Fruit fly (Drosophila melanogaster) whole organism, prepupa: Measurements from ENCODE around the gene mRpS34.

Source experiments
- CG10631 ChIP-seq: fragments of 200-800 bp; sonication (Bioruptor generic); optimal IDR thresholded peaks from 2 replicates; lab custom pipeline; 2016; ENCODE audit warnings: missing biosample characterization, missing genetic modification characterization
- CG10669 ChIP-seq: fragments of 200-800 bp; sonication (Bioruptor generic); optimal IDR thresholded peaks from 3 replicates; lab custom pipeline; 2018; ENCODE audit warnings: missing biosample characterization, mild to moderate bottlenecking, missing genetic modification characterization, moderate library complexity
- CG11294 ChIP-seq: fragments of 200-800 bp; sonication (Bioruptor generic); IDR thresholded peaks from 2 replicates; pipeline ENCODE4 v1.3.6; 2022; ENCODE audit warnings: missing biosample characterization, missing genetic modification characterization
- CG11762 ChIP-seq: fragments of 200-800 bp; sonication (Bioruptor generic); optimal IDR thresholded peaks from 3 replicates; lab custom pipeline; 2016; ENCODE audit warnings: missing biosample characterization, missing genetic modification characterization; ENCODE audit not compliant: insufficient read depth
- CG15336 ChIP-seq: fragments of 200-800 bp; sonication (Bioruptor generic); IDR thresholded peaks from 2 replicates; pipeline ENCODE4 v1.3.6; 2022; ENCODE audit warnings: missing biosample characterization, missing genetic modification characterization
- CG1621 ChIP-seq: fragments of 200-800 bp; sonication (Bioruptor generic); optimal IDR thresholded peaks from 3 replicates; lab custom pipeline; 2018; ENCODE audit warnings: missing biosample characterization, mild to moderate bottlenecking, missing genetic modification characterization
- CG16779 ChIP-seq: fragments of 200-800 bp; sonication (Bioruptor generic); optimal IDR thresholded peaks from 3 replicates; lab custom pipeline; 2017; ENCODE audit warnings: missing biosample characterization, mild to moderate bottlenecking, missing genetic modification characterization
- CG31627 ChIP-seq: fragments of 200-800 bp; sonication (Bioruptor generic); optimal IDR thresholded peaks from 3 replicates; lab custom pipeline; 2016; ENCODE audit warnings: missing biosample characterization, missing genetic modification characterization
- CG32006 ChIP-seq: fragments of 200-800 bp; sonication (Bioruptor generic); optimal IDR thresholded peaks from 3 replicates; lab custom pipeline; 2017; ENCODE audit warnings: missing biosample characterization, mild to moderate bottlenecking, missing genetic modification characterization
- CG34406 ChIP-seq: fragments of 200-800 bp; sonication (Bioruptor generic); optimal IDR thresholded peaks from 3 replicates; lab custom pipeline; 2016; ENCODE audit warnings: missing biosample characterization, missing genetic modification characterization
- CG3919 ChIP-seq: fragments of 200-800 bp; sonication (Bioruptor generic); optimal IDR thresholded peaks from 3 replicates; lab custom pipeline; 2016; ENCODE audit warnings: missing biosample characterization, missing genetic modification characterization
- CG4318 ChIP-seq: fragments of 200-800 bp; sonication (Bioruptor generic); optimal IDR thresholded peaks from 3 replicates; lab custom pipeline; 2017; ENCODE audit warnings: missing biosample characterization, mild to moderate bottlenecking, missing genetic modification characterization
- CG6163 ChIP-seq: fragments of 200-800 bp; sonication (Bioruptor generic); IDR thresholded peaks from 3 replicates; pipeline ENCODE4 v1.3.6; 2022; ENCODE audit warnings: missing biosample characterization, missing genetic modification characterization
- CG6276 ChIP-seq: fragments of 200-800 bp; sonication (Bioruptor generic); optimal IDR thresholded peaks from 2 replicates; lab custom pipeline; 2017; ENCODE audit warnings: missing biosample characterization, mild to moderate bottlenecking, missing genetic modification characterization
- CG6792 ChIP-seq: fragments of 200-800 bp; sonication (Bioruptor generic); optimal IDR thresholded peaks from 3 replicates; lab custom pipeline; 2016; ENCODE audit warnings: missing biosample characterization, missing genetic modification characterization
- CG6854 ChIP-seq: fragments of 200-800 bp; sonication (Bioruptor generic); optimal IDR thresholded peaks from 2 replicates; lab custom pipeline; 2017; ENCODE audit warnings: missing biosample characterization, mild to moderate bottlenecking, missing genetic modification characterization
- CG7368 ChIP-seq: fragments of 200-800 bp; sonication (Bioruptor generic); optimal IDR thresholded peaks from 3 replicates; lab custom pipeline; 2016; ENCODE audit warnings: missing biosample characterization, missing genetic modification characterization
- CG8119 ChIP-seq: fragments of 200-800 bp; sonication (Bioruptor generic); IDR thresholded peaks from 3 replicates; pipeline ENCODE4 v1.3.6; 2022; ENCODE audit warnings: missing biosample characterization, missing genetic modification characterization
- CG8319 ChIP-seq: fragments of 200-800 bp; sonication (Bioruptor generic); optimal IDR thresholded peaks from 3 replicates; lab custom pipeline; 2016; ENCODE audit warnings: missing biosample characterization, missing genetic modification characterization
- CG9139 ChIP-seq: fragments of 200-800 bp; sonication (Bioruptor generic); optimal IDR thresholded peaks from 3 replicates; lab custom pipeline; 2017; ENCODE audit warnings: missing biosample characterization, mild to moderate bottlenecking, missing genetic modification characterization
- Eip75B ChIP-seq: fragments of 200-800 bp; sonication (Bioruptor generic); optimal IDR thresholded peaks from 3 replicates; lab custom pipeline; 2016; ENCODE audit warnings: missing biosample characterization, missing genetic modification characterization
- Eip78C ChIP-seq: fragments of 200-800 bp; sonication (Bioruptor generic); peaks from one replicate; lab custom pipeline; 2016; ENCODE audit warnings: missing biosample characterization, missing genetic modification characterization
- Eip93F ChIP-seq: fragments of 200-800 bp; sonication (Bioruptor generic); optimal IDR thresholded peaks from 2 replicates; lab custom pipeline; 2016; ENCODE audit warnings: missing biosample characterization, mild to moderate bottlenecking, missing genetic modification characterization
- Ets21C ChIP-seq: fragments of 200-800 bp; sonication (Bioruptor generic); optimal IDR thresholded peaks from 3 replicates; lab custom pipeline; 2016; ENCODE audit warnings: missing biosample characterization, missing genetic modification characterization
- Ets96B ChIP-seq: fragments of 200-800 bp; optimal IDR thresholded peaks from 2 replicates; lab custom pipeline; 2019; ENCODE audit warnings: missing biosample characterization, mild to moderate bottlenecking, missing genetic modification characterization, moderate library complexity
- Gug ChIP-seq: fragments of 200-800 bp; sonication (Bioruptor generic); IDR thresholded peaks from 2 replicates; pipeline ENCODE4 v1.3.6; 2022; ENCODE audit warnings: missing biosample characterization, missing genetic modification characterization
- Hr38 ChIP-seq: sonication (Bioruptor generic); optimal IDR thresholded peaks from 2 replicates; lab custom pipeline; 2016; ENCODE audit warnings: missing biosample characterization, missing genetic modification characterization
- Hr39 ChIP-seq: fragments of 200-800 bp; sonication (Bioruptor generic); optimal IDR thresholded peaks from 2 replicates; lab custom pipeline; 2016; ENCODE audit warnings: missing biosample characterization, missing genetic modification characterization
- Hr4 ChIP-seq: fragments of 200-800 bp; sonication (Bioruptor generic); optimal IDR thresholded peaks from 3 replicates; lab custom pipeline; 2016; ENCODE audit warnings: missing biosample characterization, missing genetic modification characterization
- Met ChIP-seq: fragments of 200-800 bp; sonication (Bioruptor generic); optimal IDR thresholded peaks from 3 replicates; lab custom pipeline; 2016; ENCODE audit warnings: missing biosample characterization, missing genetic modification characterization
- Smox ChIP-seq: fragments of 200-800 bp; sonication (Bioruptor generic); optimal IDR thresholded peaks from 3 replicates; lab custom pipeline; 2016; ENCODE audit warnings: missing biosample characterization, missing genetic modification characterization
- Sox102F ChIP-seq: fragments of 200-800 bp; sonication (Bioruptor generic); optimal IDR thresholded peaks from 2 replicates; lab custom pipeline; 2016; ENCODE audit warnings: missing biosample characterization, mild to moderate bottlenecking, missing genetic modification characterization
- Sox14 ChIP-seq: fragments of 200-800 bp; sonication (Bioruptor generic); optimal IDR thresholded peaks from 3 replicates; lab custom pipeline; 2016; ENCODE audit warnings: missing biosample characterization, missing genetic modification characterization
- Sox15 ChIP-seq: fragments of 200-800 bp; sonication (Bioruptor generic); optimal IDR thresholded peaks from 3 replicates; lab custom pipeline; 2016; ENCODE audit warnings: missing biosample characterization, missing genetic modification characterization
- achi ChIP-seq: fragments of 200-800 bp; sonication (Bioruptor generic); optimal IDR thresholded peaks from 3 replicates; lab custom pipeline; 2016; ENCODE audit warnings: missing biosample characterization, missing genetic modification characterization
- acj6 ChIP-seq: fragments of 200-800 bp; sonication (Bioruptor generic); optimal IDR thresholded peaks from 3 replicates; lab custom pipeline; 2016; ENCODE audit warnings: missing biosample characterization, missing genetic modification characterization
- cyc ChIP-seq: fragments of 200-800 bp; sonication (Bioruptor generic); optimal IDR thresholded peaks from 3 replicates; lab custom pipeline; 2016; ENCODE audit warnings: missing biosample characterization, missing genetic modification characterization
- dac ChIP-seq: fragments of 200-800 bp; sonication (Bioruptor generic); optimal IDR thresholded peaks from 2 replicates; lab custom pipeline; 2017; ENCODE audit warnings: missing biosample characterization, mild to moderate bottlenecking, missing genetic modification characterization
- dsx ChIP-seq: fragments of 200-800 bp; optimal IDR thresholded peaks from 3 replicates; lab custom pipeline; 2019; ENCODE audit warnings: missing biosample characterization, mild to moderate bottlenecking, missing genetic modification characterization, moderate library complexity; ENCODE audit not compliant: poor library complexity, severe bottlenecking
- eg ChIP-seq: fragments of 200-800 bp; sonication (Bioruptor generic); IDR thresholded peaks from 3 replicates; pipeline ENCODE4 v1.3.6; 2022; ENCODE audit warnings: missing biosample characterization, missing genetic modification characterization
- fd59A ChIP-seq: fragments of 200-800 bp; sonication (Bioruptor generic); optimal IDR thresholded peaks from 2 replicates; lab custom pipeline; 2017; ENCODE audit warnings: missing biosample characterization, mild to moderate bottlenecking, missing genetic modification characterization, missing genetic modification reagents
- fd85E ChIP-seq: fragments of 200-800 bp; sonication (Bioruptor generic); optimal IDR thresholded peaks from 3 replicates; lab custom pipeline; 2016; ENCODE audit warnings: missing biosample characterization, missing genetic modification characterization
- fkh ChIP-seq: fragments of 200-800 bp; sonication (Bioruptor generic); optimal IDR thresholded peaks from 3 replicates; lab custom pipeline; 2017; ENCODE audit warnings: missing biosample characterization, mild to moderate bottlenecking, missing genetic modification characterization, moderate library complexity
- lz ChIP-seq: fragments of 200-800 bp; sonication (Bioruptor generic); optimal IDR thresholded peaks from 3 replicates; lab custom pipeline; 2016; ENCODE audit warnings: missing biosample characterization, missing genetic modification characterization
- net ChIP-seq: fragments of 200-800 bp; sonication (Bioruptor generic); optimal IDR thresholded peaks from 3 replicates; lab custom pipeline; 2016; ENCODE audit warnings: missing biosample characterization, missing genetic modification characterization
- pdm3 ChIP-seq: fragments of 200-800 bp; sonication (Bioruptor generic); optimal IDR thresholded peaks from 3 replicates; lab custom pipeline; 2016; ENCODE audit warnings: missing biosample characterization, missing genetic modification characterization
- spab ChIP-seq: fragments of 200-800 bp; sonication (Bioruptor generic); optimal IDR thresholded peaks from 2 replicates; lab custom pipeline; 2017; ENCODE audit warnings: missing biosample characterization, mild to moderate bottlenecking, missing genetic modification characterization, missing genetic modification reagents
- ss ChIP-seq, 2 experiments: fragments of 200-800 bp; sonication (Bioruptor generic); optimal IDR thresholded peaks; 2 replicates in 1 of 2; 3 replicates in 1 of 2; lab custom pipeline; 2017 to 2018; ENCODE audit warnings: mild to moderate bottlenecking in 2 of 2, missing biosample characterization in 2 of 2, missing genetic modification characterization in 2 of 2, moderate library complexity in 1 of 2
- svp ChIP-seq: fragments of 200-800 bp; sonication (Bioruptor generic); peaks from one replicate; lab custom pipeline; 2016; ENCODE audit warnings: missing biosample characterization, missing genetic modification characterization
- vri ChIP-seq: fragments of 200-800 bp; sonication (Bioruptor generic); optimal IDR thresholded peaks from 3 replicates; lab custom pipeline; 2016; ENCODE audit warnings: missing biosample characterization, mild to moderate bottlenecking, missing genetic modification characterization

The mRpS34 gene

dm6 chr3L:16362119-16362653, 14.3 kb downstream of the mRpS34 start, which contains the start of gene Cpr72Ea (continued):
- TF ChIP-seq dsx (peak; percentile 46), Hr39 (no peak), Ets96B (tag; lab: Kevin White, UChicago) (peak; percentile 37), CG1621 (no peak), CG8119 (GFP tag; lab: Robert Waterston, UW) (no peak), fd59A (GFP tag; lab: Kevin White, UChicago) (peak; percentile 14), Hr38 (GFP tag; lab: Kevin White, UChicago) (no peak), CG32006 (GFP tag; lab: Kevin White, UChicago) (no peak), achi (GFP tag; lab: Kevin White, UChicago) (no peak)

dm6 chr3L:16364182-16364581, 16.3 kb downstream of the mRpS34 start:
- TF ChIP-seq cyc (GFP tag; lab: Kevin White, UChicago) (peak; percentile 83), Eip75B (GFP tag; lab: Kevin White, UChicago) (peak; percentile 93), Hr4 (GFP tag; lab: Kevin White, UChicago) (peak; percentile 44), acj6 (GFP tag; lab: Kevin White, UChicago) (peak; percentile 88), fd59A (GFP tag; lab: Kevin White, UChicago) (peak; percentile 87), Eip78C (GFP tag; lab: Kevin White, UChicago) (peak; percentile 98), CG1621 (peak; percentile 84), CG6163 (GFP tag; lab: Robert Waterston, UW) (no peak; the same call in 1 of the 3 replicates), eg (GFP tag; lab: Robert Waterston, UW) (no peak), fd85E (GFP tag; lab: Kevin White, UChicago) (peak; percentile 63), CG31627 (peak; percentile 78), CG11294 (GFP tag; lab: Robert Waterston, UW) (peak; percentile 45; the same call in 1 of the 2 replicates), Met (GFP tag; lab: Kevin White, UChicago) (peak; percentile 85), Sox102F (peak; percentile 85), CG16779 (tag; lab: Kevin White, UChicago) (peak; percentile 82), CG15336 (GFP tag; lab: Robert Waterston, UW) (peak; percentile 69), CG6854 (GFP tag; lab: Kevin White, UChicago) (peak; percentile 64), CG9139 (peak; percentile 81), Sox15 (GFP tag; lab: Kevin White, UChicago) (peak; percentile 65), CG3919 (GFP tag; lab: Kevin White, UChicago) (peak; percentile 92), CG34406 (GFP tag; lab: Kevin White, UChicago) (peak; percentile 89), CG11762 (GFP tag; lab: Kevin White, UChicago) (peak; percentile 84), vri (GFP tag; lab: Kevin White, UChicago) (peak; percentile 67), spab (GFP tag; lab: Kevin White, UChicago) (peak; percentile 88), lz (GFP tag; lab: Kevin White, UChicago) (peak; percentile 83), CG6792 (peak; percentile 86), dsx (peak; percentile 90), svp (GFP tag; lab: Kevin White, UChicago) (peak; percentile 94), CG6276 (GFP tag; lab: Kevin White, UChicago) (peak; percentile 31), net (GFP tag; lab: Kevin White, UChicago) (peak; percentile 88), CG10669 (GFP tag; lab: Kevin White, UChicago) (peak; percentile 85), Eip93F (GFP tag; lab: Kevin White, UChicago) (peak; percentile 17), CG4318 (GFP tag; lab: Kevin White, UChicago) (peak; percentile 39), CG7368 (GFP tag; lab: Kevin White, UChicago) (peak; percentile 77), Gug (GFP tag; lab: Robert Waterston, UW) (no peak), pdm3 (peak; percentile 85), ss (GFP tag; optimal IDR thresholded peaks at IDR 0.05; lab: Kevin White, UChicago) (peak; percentile 91 to 94), Smox (GFP tag; lab: Kevin White, UChicago) (peak; percentile 85), dac (GFP tag; lab: Kevin White, UChicago) (no peak), achi (GFP tag; lab: Kevin White, UChicago) (peak; percentile 86), Sox14 (peak; percentile 87), CG8319 (GFP tag; lab: Kevin White, UChicago) (peak; percentile 83), Ets21C (GFP tag; lab: Kevin White, UChicago) (peak; percentile 69), CG10631 (GFP tag; lab: Kevin White, UChicago) (peak; percentile 87), fkh (GFP tag; lab: Kevin White, UChicago) (no peak)
